Worm (Caenorhabditis elegans): Measurements from ENCODE around the gene fbxa-99.

- no peak for TF ChIP-seq ces-1 (GFP tag; optimal IDR thresholded peaks at IDR 0.05)
- TF ChIP-seq vab-15 (tag; optimal IDR thresholded peaks at IDR 0.05): no peak
- no peak for TF ChIP-seq zag-1 (tag; optimal IDR thresholded peaks at IDR 0.05)
- TF ChIP-seq unc-130 (tag; optimal IDR thresholded peaks at IDR 0.05): no peak
- no peak for TF ChIP-seq ceh-63 (GFP tag; optimal IDR thresholded peaks at IDR 0.05)
- no peak for TF ChIP-seq unc-86 (tag; optimal IDR thresholded peaks at IDR 0.05)
- TF ChIP-seq nhr-20 (tag; optimal IDR thresholded peaks at IDR 0.05): peak; percentile 53
- TF ChIP-seq jun-1 (tag; optimal IDR thresholded peaks at IDR 0.05): no peak
- no peak for TF ChIP-seq snpc-4 (tag; optimal IDR thresholded peaks at IDR 0.05)
- no peak for TF ChIP-seq aly-2 (tag; optimal IDR thresholded peaks at IDR 0.05)
- TF ChIP-seq nhr-28 (tag; optimal IDR thresholded peaks at IDR 0.05): no peak
- TF ChIP-seq pax-3 (tag; optimal IDR thresholded peaks at IDR 0.05): no peak
- no peak for TF ChIP-seq nhr-11 (tag; optimal IDR thresholded peaks at IDR 0.05)
Observed at ce11 chrV:15959456-15959855, 23.2 kb downstream of the fbxa-99 start.
